Worm (Caenorhabditis elegans) whole organism, L4 larva: ENCODE data around the gene fbl-1.

Experiments
- ZK546.5 ChIP-seq, 2 experiments: sonication (generic microtip); optimal IDR thresholded peaks; 2 replicates each; lab custom pipeline; 2017; ENCODE audit warnings: missing biosample characterization in 2 of 2, missing genetic modification characterization in 2 of 2
- daf-12 ChIP-seq: fragments of 150-350 bp; optimal IDR thresholded peaks from 2 replicates; lab custom pipeline; 2014; ENCODE audit warnings: missing biosample characterization, missing genetic modification reagents, missing genetic modification characterization
- fkh-10 ChIP-seq: fragments of 150-350 bp; optimal IDR thresholded peaks from 2 replicates; lab custom pipeline; 2014; ENCODE audit warnings: missing biosample characterization, missing genetic modification reagents, missing genetic modification characterization
- jun-1 ChIP-seq: fragments of 150-350 bp; optimal IDR thresholded peaks from 2 replicates; lab custom pipeline; 2014; ENCODE audit warnings: missing biosample characterization, missing genetic modification reagents, missing genetic modification characterization
- pqm-1 ChIP-seq: sonication (generic microtip); optimal IDR thresholded peaks from 2 replicates; lab custom pipeline; 2017; ENCODE audit warnings: missing biosample characterization, missing genetic modification characterization
- unc-39 ChIP-seq: sonication (generic microtip); optimal IDR thresholded peaks from 2 replicates; lab custom pipeline; 2017; ENCODE audit warnings: missing biosample characterization, missing genetic modification characterization

DNA sequence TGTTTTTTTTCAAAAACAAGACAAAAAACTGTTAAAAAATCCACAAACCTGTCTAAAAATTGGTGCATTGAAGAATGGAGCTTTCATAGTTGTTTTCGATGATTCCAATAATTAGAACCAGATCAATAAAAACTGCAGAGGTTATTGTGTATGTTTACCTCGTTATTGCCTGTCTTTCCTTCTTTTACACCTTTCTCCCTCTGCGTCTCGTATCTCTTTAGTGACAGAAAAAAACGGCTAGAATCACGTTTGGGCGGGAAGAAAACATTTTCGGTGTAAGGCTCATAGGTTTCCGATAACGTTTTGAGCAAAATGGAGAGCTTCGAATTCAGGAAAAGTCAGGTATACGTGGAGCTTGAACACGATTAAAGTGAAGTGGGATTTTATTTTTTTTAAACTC, 32.0 kb upstream of the fbl-1 start, which contains the start of gene ethe-1:
- TF ChIP-seq ZK546.5 (tag; optimal IDR thresholded peaks at IDR 0.05; lab: Kevin White, UChicago) (no peak), jun-1 (no peak), daf-12 (no peak), pqm-1 (no peak), fkh-10 (GFP tag; lab: Kevin White, UChicago) (no peak), unc-39 (tag; lab: Kevin White, UChicago) (no peak)
